Fruit fly (Drosophila melanogaster) whole organism, pupa: ENCODE data around the gene Adgf-C.

ENCODE experiments used
- CG10348 ChIP-seq: fragments of 200-800 bp; sonication (Bioruptor generic); IDR thresholded peaks from 2 replicates; pipeline ENCODE4 v1.3.6; 2022; ENCODE audit warnings: missing biosample characterization, missing genetic modification characterization
- CG12605 ChIP-seq: fragments of 200-800 bp; sonication (Bioruptor generic); IDR thresholded peaks from 2 replicates; pipeline ENCODE4 v1.3.6; 2022; ENCODE audit warnings: missing biosample characterization, missing genetic modification characterization
- CG13204 ChIP-seq: fragments of 200-800 bp; sonication (Bioruptor generic); optimal IDR thresholded peaks from 2 replicates; lab custom pipeline; 2018; ENCODE audit warnings: missing biosample characterization, mild to moderate bottlenecking, missing genetic modification characterization, moderate library complexity
- CG14655 ChIP-seq: fragments of 200-800 bp; sonication (Bioruptor generic); optimal IDR thresholded peaks from 3 replicates; lab custom pipeline; 2017; ENCODE audit warnings: mild to moderate bottlenecking, missing biosample characterization, missing genetic modification reagents, missing genetic modification characterization
- CG15710 ChIP-seq: fragments of 200-800 bp; sonication (Bioruptor generic); optimal IDR thresholded peaks from 2 replicates; lab custom pipeline; 2018; ENCODE audit warnings: missing biosample characterization, mild to moderate bottlenecking, missing genetic modification characterization, moderate library complexity
- CG17806 ChIP-seq: fragments of 200-800 bp; sonication (Bioruptor generic); optimal IDR thresholded peaks from 2 replicates; lab custom pipeline; 2018; ENCODE audit warnings: missing biosample characterization, mild to moderate bottlenecking, missing genetic modification characterization, moderate library complexity
- CG32121 ChIP-seq: fragments of 200-800 bp; sonication (Bioruptor generic); IDR thresholded peaks from 2 replicates; pipeline ENCODE4 v1.3.6; 2022; ENCODE audit warnings: missing biosample characterization, missing genetic modification characterization
- CG34367 ChIP-seq: fragments of 200-800 bp; sonication (Bioruptor generic); optimal IDR thresholded peaks from 2 replicates; lab custom pipeline; 2018; ENCODE audit warnings: missing biosample characterization, mild to moderate bottlenecking, missing genetic modification characterization
- CG4496 ChIP-seq: fragments of 200-800 bp; sonication (Bioruptor generic); IDR thresholded peaks from 3 replicates; pipeline ENCODE4 v1.3.6; 2022; ENCODE audit warnings: missing biosample characterization, missing genetic modification characterization
- CG8159 ChIP-seq: fragments of 200-800 bp; sonication (Bioruptor generic); optimal IDR thresholded peaks from 3 replicates; lab custom pipeline; 2018; ENCODE audit warnings: missing biosample characterization, mild to moderate bottlenecking, missing genetic modification characterization, moderate library complexity
- CG8301 ChIP-seq: fragments of 200-800 bp; sonication (Bioruptor generic); optimal IDR thresholded peaks from 2 replicates; lab custom pipeline; 2018; ENCODE audit warnings: missing biosample characterization, mild to moderate bottlenecking, missing genetic modification characterization
- CG9948 ChIP-seq: fragments of 200-800 bp; sonication (Bioruptor generic); optimal IDR thresholded peaks from 2 replicates; lab custom pipeline; 2018; ENCODE audit warnings: missing biosample characterization, mild to moderate bottlenecking, missing genetic modification characterization, moderate library complexity
- D1 ChIP-seq: fragments of 200-800 bp; sonication (Bioruptor generic); optimal IDR thresholded peaks from 2 replicates; lab custom pipeline; 2018; ENCODE audit warnings: missing biosample characterization, mild to moderate bottlenecking, missing genetic modification characterization, moderate library complexity
- EcR ChIP-seq: fragments of 200-800 bp; sonication (Bioruptor generic); optimal IDR thresholded peaks from 3 replicates; lab custom pipeline; 2019; ENCODE audit warnings: missing biosample characterization, missing genetic modification characterization, mild to moderate bottlenecking, moderate library complexity, missing genetic modification reagents
- Ets98B ChIP-seq: fragments of 200-800 bp; sonication (Bioruptor generic); IDR thresholded peaks from 2 replicates; pipeline ENCODE4 v1.3.6; 2022; ENCODE audit warnings: missing biosample characterization, missing genetic modification characterization
- Pif1A ChIP-seq: fragments of 200-800 bp; sonication (Bioruptor generic); optimal IDR thresholded peaks from 3 replicates; lab custom pipeline; 2016; ENCODE audit warnings: missing biosample characterization, missing genetic modification characterization
- Pif1B ChIP-seq: fragments of 200-800 bp; sonication (Bioruptor generic); optimal IDR thresholded peaks from 3 replicates; lab custom pipeline; 2016; ENCODE audit warnings: missing biosample characterization, missing genetic modification characterization
- Snoo ChIP-seq: fragments of 200-800 bp; sonication (Bioruptor generic); optimal IDR thresholded peaks from 3 replicates; lab custom pipeline; 2017; ENCODE audit warnings: missing biosample characterization, mild to moderate bottlenecking, missing genetic modification characterization, inconsistent platforms
- fd96Ca ChIP-seq: fragments of 200-800 bp; sonication (Bioruptor generic); IDR thresholded peaks from 3 replicates; pipeline ENCODE4 v1.3.6; 2022; ENCODE audit warnings: missing biosample characterization, missing genetic modification characterization
- gl ChIP-seq: fragments of 200-800 bp; sonication (Bioruptor generic); optimal IDR thresholded peaks from 2 replicates; lab custom pipeline; 2018; ENCODE audit warnings: missing biosample characterization, mild to moderate bottlenecking, missing genetic modification characterization
- rn ChIP-seq: fragments of 200-800 bp; sonication (Bioruptor generic); IDR thresholded peaks from 2 replicates; pipeline ENCODE4 v1.3.6; 2022; ENCODE audit warnings: missing biosample characterization, missing genetic modification characterization

Adgf-C gene

dm6 chr3R:13706457-13706856 is at the start of gene Adgf-C:
Adgf-C (plus strand) TSS chr3R:13706757.
- TF ChIP-seq CG17806 (tag; lab: Kevin White, UChicago): no peak
- no peak for TF ChIP-seq CG9948 (tag; lab: Kevin White, UChicago)

dm6 chr3R:13659865-13660738 is 46.5 kb upstream of the Adgf-C start, which contains the start of gene Hrb87F:
Hrb87F (minus strand) TSS chr3R:13660531.
- TF ChIP-seq Ets98B (GFP tag; lab: Robert Waterston, UW) (no peak), gl (peak; percentile 45), Pif1B (GFP tag; lab: Kevin White, UChicago) (no peak), D1 (tag; lab: Kevin White, UChicago) (no peak), CG4496 (GFP tag; lab: Robert Waterston, UW) (peak; percentile 61), CG34367 (no peak), CG8159 (tag; lab: Kevin White, UChicago) (no peak), Pif1A (GFP tag; lab: Kevin White, UChicago) (no peak), CG17806 (tag; lab: Kevin White, UChicago) (no peak), CG8301 (tag; lab: Kevin White, UChicago) (no peak), CG10348 (no peak), fd96Ca (peak; percentile 38; the same call in 1 of the 3 replicates), Snoo (tag; lab: Kevin White, UChicago) (no peak), CG12605 (GFP tag; lab: Robert Waterston, UW) (peak; percentile 5; the same call in 1 of the 2 replicates), CG15710 (tag; lab: Kevin White, UChicago) (peak; percentile 23), CG14655 (GFP tag; lab: Kevin White, UChicago) (no peak), CG32121 (GFP tag; lab: Robert Waterston, UW) (0 out of 2 replicates have a peak, but pooled peaks have one; percentile 18), CG9948 (tag; lab: Kevin White, UChicago) (no peak), EcR (GFP tag; lab: Kevin White, UChicago) (peak; percentile 81), CG13204 (GFP tag; lab: Kevin White, UChicago) (no peak), rn (GFP tag; lab: Robert Waterston, UW) (no peak)

dm6 chr3R:13660924-13661659 is 45.5 kb upstream of the Adgf-C start, which contains the start of gene B52:
B52 (plus strand) TSS chr3R:13661311.
- peak; percentile 44 for TF ChIP-seq CG8301 (tag; lab: Kevin White, UChicago)
- TF ChIP-seq CG4496 (GFP tag; lab: Robert Waterston, UW): peak; percentile 60; the same call in 1 of the 3 replicates
- 0 out of 2 replicates have a peak, but pooled peaks have one; percentile 33 for TF ChIP-seq CG12605 (GFP tag; lab: Robert Waterston, UW)
- peak; percentile 54 for TF ChIP-seq Pif1B (GFP tag; lab: Kevin White, UChicago)
- peak; percentile 31 for TF ChIP-seq CG34367
- peak; percentile 73 for TF ChIP-seq Snoo (tag; lab: Kevin White, UChicago)
- peak; percentile 44 for TF ChIP-seq Pif1A (GFP tag; lab: Kevin White, UChicago)
- TF ChIP-seq EcR (GFP tag; lab: Kevin White, UChicago): peak; percentile 23
- TF ChIP-seq CG15710 (tag; lab: Kevin White, UChicago): peak; percentile 18
- peak; percentile 48 for TF ChIP-seq gl
- TF ChIP-seq CG32121 (GFP tag; lab: Robert Waterston, UW): peak; percentile 30; the same call in 1 of the 2 replicates
- no peak for TF ChIP-seq CG13204 (GFP tag; lab: Kevin White, UChicago)
- peak; percentile 43 for TF ChIP-seq Ets98B (GFP tag; lab: Robert Waterston, UW)
- no peak for TF ChIP-seq CG17806 (tag; lab: Kevin White, UChicago)
- TF ChIP-seq CG9948 (tag; lab: Kevin White, UChicago): no peak
- TF ChIP-seq fd96Ca: peak; percentile 30; the same call in 1 of the 3 replicates
- TF ChIP-seq, all 21 proteins: peak for 13

dm6 chr3R:13662149-13662548 is 44.4 kb upstream of the Adgf-C start:
- no peak for TF ChIP-seq CG8301 (tag; lab: Kevin White, UChicago)
- no peak for TF ChIP-seq gl
- no peak for TF ChIP-seq CG8159 (tag; lab: Kevin White, UChicago)
- no peak for TF ChIP-seq fd96Ca
- TF ChIP-seq CG15710 (tag; lab: Kevin White, UChicago): no peak
- TF ChIP-seq EcR (GFP tag; lab: Kevin White, UChicago): no peak
- no peak for TF ChIP-seq D1 (tag; lab: Kevin White, UChicago)
- TF ChIP-seq CG14655 (GFP tag; lab: Kevin White, UChicago): no peak
- no peak for TF ChIP-seq CG4496 (GFP tag; lab: Robert Waterston, UW)
- TF ChIP-seq CG12605 (GFP tag; lab: Robert Waterston, UW): no peak
- no peak for TF ChIP-seq Pif1B (GFP tag; lab: Kevin White, UChicago)
- no peak for TF ChIP-seq CG10348
- TF ChIP-seq CG17806 (tag; lab: Kevin White, UChicago): no peak
- no peak for TF ChIP-seq rn (GFP tag; lab: Robert Waterston, UW)
- TF ChIP-seq CG13204 (GFP tag; lab: Kevin White, UChicago): no peak
- TF ChIP-seq Ets98B (GFP tag; lab: Robert Waterston, UW): no peak
- TF ChIP-seq CG32121 (GFP tag; lab: Robert Waterston, UW): no peak
- TF ChIP-seq Snoo (tag; lab: Kevin White, UChicago): no peak
- no peak for TF ChIP-seq Pif1A (GFP tag; lab: Kevin White, UChicago)
- TF ChIP-seq CG9948 (tag; lab: Kevin White, UChicago): no peak
